Worm (Caenorhabditis elegans) whole organism, early embryonic: ENCODE results near the gene sra-10.
A peak's percentile ranks its signal among the peaks of the same experiment; 100 is the strongest.

Experiments used
- B0310.2 ChIP-seq: sonication (generic microtip); optimal IDR thresholded peaks from 2 replicates; lab custom pipeline; 2016; ENCODE audit warnings: mild to moderate bottlenecking, missing genetic modification characterization, missing compliant biosample characterization
- F13C5.2 ChIP-seq: sonication (generic microtip); optimal IDR thresholded peaks from 2 replicates; lab custom pipeline; 2017; ENCODE audit warnings: mild to moderate bottlenecking, missing genetic modification characterization, inconsistent platforms, missing compliant biosample characterization
- aly-1 ChIP-seq: sonication (generic microtip); optimal IDR thresholded peaks from 2 replicates; lab custom pipeline; 2016; ENCODE audit warnings: missing genetic modification characterization, missing compliant biosample characterization
- ama-1 ChIP-seq: fragments of 150-350 bp; optimal IDR thresholded peaks from 2 replicates; lab custom pipeline; 2014
- ceh-13 ChIP-seq: fragments of 200-800 bp; sonication (Bioruptor generic); optimal IDR thresholded peaks from 2 replicates; lab custom pipeline; 2018; ENCODE audit warnings: mild to moderate bottlenecking, missing genetic modification characterization, missing compliant biosample characterization
- ceh-36 ChIP-seq: sonication (generic microtip); optimal IDR thresholded peaks from 2 replicates; lab custom pipeline; 2016; ENCODE audit warnings: missing genetic modification characterization, inconsistent platforms, missing compliant biosample characterization
- ets-7 ChIP-seq: sonication (generic microtip); optimal IDR thresholded peaks from 2 replicates; lab custom pipeline; 2016; ENCODE audit warnings: missing genotype, missing genetic modification characterization, missing compliant biosample characterization
- flt-1 ChIP-seq: fragments of 200-800 bp; sonication (Bioruptor generic); IDR thresholded peaks from 2 replicates; pipeline ENCODE4 v1.3.6; 2022; ENCODE audit warnings: missing genetic modification characterization, missing compliant biosample characterization
- hmbx-1 ChIP-seq: sonication (generic microtip); optimal IDR thresholded peaks from 2 replicates; lab custom pipeline; 2016; ENCODE audit warnings: mild to moderate bottlenecking, missing genetic modification characterization, missing compliant biosample characterization
- hmg-4 ChIP-seq: fragments of 200-800 bp; sonication (Bioruptor generic); optimal IDR thresholded peaks from 2 replicates; lab custom pipeline; 2018; ENCODE audit warnings: mild to moderate bottlenecking, missing genetic modification characterization, missing compliant biosample characterization
- hnd-1 ChIP-seq: sonication (generic microtip); optimal IDR thresholded peaks from 2 replicates; lab custom pipeline; 2016; ENCODE audit warnings: missing genetic modification characterization, missing compliant biosample characterization
- pes-1 ChIP-seq: fragments of 200-800 bp; sonication (Bioruptor generic); IDR thresholded peaks from 2 replicates; pipeline ENCODE4 v1.3.6; 2022; ENCODE audit warnings: missing genetic modification reagents, missing genetic modification characterization, missing compliant biosample characterization
- scrt-1 ChIP-seq: fragments of 200-800 bp; sonication (Bioruptor generic); IDR thresholded peaks from 2 replicates; pipeline ENCODE4 v1.3.6; 2022; ENCODE audit warnings: missing genetic modification characterization, missing compliant biosample characterization
- sea-1 ChIP-seq: fragments of 200-800 bp; sonication (Bioruptor generic); conservative IDR thresholded peaks from 2 replicates; pipeline ENCODE4 v1.3.6; 2022; ENCODE audit warnings: missing genetic modification characterization, missing compliant biosample characterization
- tbx-11 ChIP-seq: fragments of 200-800 bp; sonication (Bioruptor generic); IDR thresholded peaks from 2 replicates; pipeline ENCODE4 v1.3.6; 2022; ENCODE audit warnings: missing genetic modification characterization, missing compliant biosample characterization
- tbx-37 ChIP-seq: fragments of 200-800 bp; sonication (Bioruptor generic); conservative IDR thresholded peaks from 2 replicates; pipeline ENCODE4 v1.3.6; 2022; ENCODE audit warnings: missing genetic modification reagents, missing genetic modification characterization, missing compliant biosample characterization
- tra-4 ChIP-seq: sonication (generic microtip); optimal IDR thresholded peaks from 2 replicates; lab custom pipeline; 2017; ENCODE audit warnings: missing genetic modification characterization, missing compliant biosample characterization

sra-10 gene

DNA sequence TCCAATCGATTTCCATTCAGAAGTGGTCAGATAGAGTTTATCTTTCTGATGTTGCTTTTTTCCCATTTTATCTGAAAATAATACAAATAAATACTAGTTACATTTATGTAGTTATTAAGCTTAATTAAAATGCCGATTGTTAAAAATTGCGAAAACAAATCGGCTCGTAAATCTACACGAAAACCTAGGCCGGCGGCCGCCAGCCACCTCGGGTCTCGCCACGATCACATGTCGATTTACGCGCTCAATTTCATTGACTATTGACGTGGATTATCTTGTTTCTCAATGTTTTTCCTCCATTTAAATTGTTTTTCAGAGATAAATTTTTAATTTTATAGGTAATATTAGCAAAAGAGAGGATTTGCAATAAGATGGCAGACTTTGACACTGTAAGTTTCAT lies 22.4 kb downstream of the sra-10 start, which contains the start of the genes cyn-4 and copz-1:
Gene cyn-4, minus strand, starts transcription at position 71 of the 400 bp plus-strand sequence.
Gene copz-1, plus strand, starts transcription at position 339 of the 400 bp plus-strand sequence.
- no peak for TF ChIP-seq ceh-13 (GFP tag; lab: Kevin White, UChicago)
- TF ChIP-seq tbx-37, result peak; percentile 84
- no peak for TF ChIP-seq B0310.2 (tag; lab: Kevin White, UChicago)
- TF ChIP-seq sea-1, result no peak
- peak; percentile 42 for TF ChIP-seq hmg-4 (GFP tag; lab: Kevin White, UChicago)
- TF ChIP-seq aly-1, result no peak
- TF ChIP-seq ets-7, result peak; percentile 27
- TF ChIP-seq scrt-1 (GFP tag; lab: Robert Waterston, UW), result no peak
- TF ChIP-seq pes-1, result peak; percentile 57; the same call in 1 of the 2 replicates
- TF ChIP-seq F13C5.2 (tag; lab: Kevin White, UChicago), result peak; percentile 68

DNA sequence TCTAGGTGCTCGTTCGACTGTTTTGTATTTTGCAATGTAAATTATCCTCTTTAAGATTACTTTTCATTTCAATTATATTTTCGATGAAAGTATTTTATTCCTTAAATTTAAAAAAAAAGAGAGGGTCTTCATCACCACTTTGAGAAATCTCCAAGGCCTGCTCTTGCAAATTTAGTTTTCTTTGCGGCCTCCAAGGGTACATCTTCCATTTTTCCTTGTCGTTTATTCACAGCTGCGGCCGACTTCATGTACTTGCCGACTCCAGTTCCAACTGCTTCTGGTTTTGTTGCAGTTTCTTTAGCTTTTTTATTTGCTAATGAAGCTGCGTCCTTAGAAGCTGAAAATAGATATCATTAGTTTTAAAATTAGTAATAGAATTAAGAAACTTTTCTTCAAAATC lies 24.2 kb downstream of the sra-10 start:
- TF ChIP-seq flt-1 (GFP tag; lab: Robert Waterston, UW), result no peak

DNA sequence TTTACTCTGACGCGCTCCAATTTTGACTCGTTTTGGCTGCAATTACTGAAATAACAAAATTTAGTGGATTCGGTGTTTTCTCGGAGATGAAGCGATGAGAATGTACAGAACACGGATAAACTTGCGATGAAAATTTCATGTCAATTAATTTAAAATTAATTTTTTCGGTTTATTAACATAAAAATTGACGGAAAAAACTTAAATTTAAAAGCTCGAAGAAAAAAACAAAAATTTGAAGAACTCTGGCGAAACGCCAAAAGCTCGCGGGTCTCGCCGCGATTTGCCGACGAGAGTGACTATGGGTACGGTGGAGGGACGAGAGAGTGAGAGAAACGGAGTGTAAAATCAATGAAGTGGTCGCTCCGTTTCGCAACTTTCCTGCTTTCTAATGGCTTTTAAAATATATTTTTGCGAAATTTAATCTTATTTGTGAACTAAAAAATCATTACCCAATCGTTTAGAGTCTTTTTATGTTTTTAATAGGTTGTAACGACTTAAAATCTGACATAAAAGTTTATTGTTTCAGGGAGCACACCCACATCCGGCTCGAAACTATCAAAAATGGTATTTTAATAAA lies 26.1 kb downstream of the sra-10 start, which contains the start of the genes gmps-1 and cap-2:
Gene gmps-1, minus strand, starts transcription at position 51 of the 577 bp plus-strand sequence.
Gene cap-2, plus strand, starts transcription at position 527 of the 577 bp plus-strand sequence.
- TF ChIP-seq B0310.2 (tag; lab: Kevin White, UChicago), result no peak
- TF ChIP-seq scrt-1 (GFP tag; lab: Robert Waterston, UW), result no peak
- no peak for TF ChIP-seq ama-1 (lab: Kevin White, UChicago)
- 0 out of 2 replicates have a peak, but pooled peaks have one; percentile 17 for TF ChIP-seq sea-1
- peak; percentile 9; the same call in 1 of the 2 replicates for TF ChIP-seq flt-1 (GFP tag; lab: Robert Waterston, UW)
- no peak for TF ChIP-seq ceh-36
- no peak for TF ChIP-seq tbx-11 (GFP tag; lab: Robert Waterston, UW)
- no peak for TF ChIP-seq aly-1
- TF ChIP-seq tbx-37, result no peak
- TF ChIP-seq pes-1, result peak; percentile 61
- TF ChIP-seq hmg-4 (GFP tag; lab: Kevin White, UChicago), result no peak
- TF ChIP-seq hmbx-1 (tag; lab: Kevin White, UChicago), result no peak
- no peak for TF ChIP-seq tra-4 (tag; lab: Kevin White, UChicago)
- TF ChIP-seq ceh-13 (GFP tag; lab: Kevin White, UChicago), result no peak
- no peak for TF ChIP-seq hnd-1 (tag; lab: Kevin White, UChicago)
- TF ChIP-seq F13C5.2 (tag; lab: Kevin White, UChicago), result peak; percentile 88
- no peak for TF ChIP-seq ets-7

DNA sequence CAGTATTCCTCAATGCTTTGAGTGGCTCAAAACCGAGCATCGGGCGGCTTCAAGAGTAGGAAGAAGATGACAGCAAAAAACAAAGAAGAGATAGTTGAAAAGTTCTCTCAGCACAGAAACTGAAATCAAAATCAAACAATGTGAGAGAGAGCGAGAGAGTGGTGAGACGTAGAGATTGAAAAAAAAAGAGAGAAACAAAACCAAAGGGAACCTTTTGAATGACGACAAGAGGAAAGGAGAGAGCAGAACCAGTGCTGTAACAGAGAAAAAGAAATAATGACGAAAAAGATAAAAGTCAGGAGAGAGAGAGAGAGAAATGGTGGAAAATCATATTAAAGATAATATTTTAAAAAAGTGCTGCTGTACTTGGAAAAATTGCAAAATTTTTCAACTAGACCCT lies 27.7 kb downstream of the sra-10 start:
- no peak for TF ChIP-seq hmbx-1 (tag; lab: Kevin White, UChicago)
- TF ChIP-seq pes-1, result no peak
- no peak for TF ChIP-seq aly-1
- TF ChIP-seq tra-4 (tag; lab: Kevin White, UChicago), result no peak
- no peak for TF ChIP-seq sea-1
- TF ChIP-seq tbx-37, result no peak
- no peak for TF ChIP-seq hnd-1 (tag; lab: Kevin White, UChicago)
- TF ChIP-seq ama-1 (lab: Kevin White, UChicago), result no peak
- no peak for TF ChIP-seq F13C5.2 (tag; lab: Kevin White, UChicago)

DNA sequence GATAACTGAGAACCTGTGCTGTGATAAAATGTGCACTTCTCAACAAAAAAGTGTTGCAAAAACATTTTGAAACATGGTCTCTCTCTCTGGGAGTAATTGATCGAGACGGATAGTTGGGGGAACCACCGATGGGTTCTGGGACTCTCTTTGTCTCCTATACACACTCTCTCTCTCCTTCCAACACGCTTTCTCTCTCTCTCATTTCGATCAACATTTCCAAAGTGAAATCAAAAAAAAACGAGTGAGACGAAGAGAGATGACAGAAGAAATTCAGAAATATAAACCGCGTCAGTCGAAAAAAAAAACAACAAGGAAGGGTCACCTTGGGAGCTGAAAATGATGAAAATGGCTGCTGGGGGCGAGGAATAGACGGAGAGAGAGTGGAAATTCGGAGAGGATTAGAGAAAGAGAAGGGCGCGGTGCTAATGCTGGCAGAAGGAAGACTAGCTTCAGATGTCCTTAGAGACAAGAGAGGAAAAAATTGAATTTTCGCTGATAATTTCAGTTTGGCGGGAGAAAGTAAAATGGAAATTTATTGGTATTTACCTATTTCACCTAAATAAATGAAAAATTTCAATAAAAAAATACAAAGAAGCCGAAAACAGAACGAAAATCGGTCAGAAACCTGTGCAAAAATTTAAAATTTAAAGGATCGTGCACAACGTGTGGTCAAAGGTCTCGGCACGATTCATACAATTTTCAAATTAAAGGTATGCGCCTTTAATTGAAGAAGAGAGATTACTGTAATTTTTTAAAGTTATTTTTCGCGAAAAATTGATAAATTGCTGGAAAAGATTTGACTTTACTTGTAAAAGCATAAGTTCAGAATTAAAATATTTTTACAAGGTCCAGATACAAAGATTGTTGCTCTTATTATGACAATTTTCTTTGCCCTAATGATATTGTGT lies 31.9 kb downstream of the sra-10 start:
- TF ChIP-seq hmg-4 (GFP tag; lab: Kevin White, UChicago) (no peak), tra-4 (tag; lab: Kevin White, UChicago) (no peak), scrt-1 (GFP tag; lab: Robert Waterston, UW) (no peak), tbx-11 (GFP tag; lab: Robert Waterston, UW) (no peak), pes-1 (no peak), flt-1 (GFP tag; lab: Robert Waterston, UW) (no peak), B0310.2 (tag; lab: Kevin White, UChicago) (no peak), sea-1 (no peak), ceh-13 (GFP tag; lab: Kevin White, UChicago) (no peak), ets-7 (no peak), hnd-1 (tag; lab: Kevin White, UChicago) (no peak), ceh-36 (no peak)

DNA sequence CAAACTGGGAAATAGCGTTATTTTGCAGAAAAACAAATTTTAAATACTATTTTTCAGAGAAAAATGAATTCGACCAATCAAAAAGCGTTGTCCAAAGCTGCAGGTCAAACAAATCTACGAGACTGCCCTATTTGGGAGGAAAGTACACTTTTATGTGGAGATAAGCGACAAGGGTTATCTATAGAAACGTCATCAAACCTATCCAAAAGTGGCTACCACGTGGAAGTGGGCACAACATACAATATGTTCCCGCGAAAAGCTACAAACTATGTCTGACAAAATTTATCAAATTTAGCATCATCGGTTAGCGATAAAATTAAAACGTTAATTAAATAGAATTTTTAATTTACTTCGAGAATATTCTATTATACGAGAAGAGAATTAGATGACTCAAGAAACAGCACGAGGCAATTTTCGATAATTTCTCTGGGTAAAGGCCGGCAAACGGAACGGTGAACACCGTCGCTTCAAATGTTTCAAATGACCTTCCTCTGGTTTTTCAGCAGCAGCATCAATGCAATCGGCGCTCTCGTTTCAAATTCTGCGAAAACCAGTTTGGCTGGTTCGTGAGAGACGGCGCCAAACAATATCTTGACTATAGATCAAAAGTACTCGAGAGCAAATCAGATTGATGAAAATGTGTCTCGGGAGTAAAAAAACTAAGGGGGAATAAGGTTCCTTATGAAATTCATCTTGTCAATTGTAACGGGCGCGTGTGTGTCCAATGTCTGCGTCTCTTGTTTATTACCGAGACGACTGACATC lies 33.0 kb downstream of the sra-10 start:
- TF ChIP-seq sea-1, result no peak
- no peak for TF ChIP-seq ceh-36
- TF ChIP-seq aly-1, result no peak
- no peak for TF ChIP-seq F13C5.2 (tag; lab: Kevin White, UChicago)
- no peak for TF ChIP-seq flt-1 (GFP tag; lab: Robert Waterston, UW)
- no peak for TF ChIP-seq pes-1
- TF ChIP-seq ets-7, result no peak
- no peak for TF ChIP-seq tbx-11 (GFP tag; lab: Robert Waterston, UW)
- TF ChIP-seq hmbx-1 (tag; lab: Kevin White, UChicago), result no peak
- TF ChIP-seq hnd-1 (tag; lab: Kevin White, UChicago), result no peak
- no peak for TF ChIP-seq scrt-1 (GFP tag; lab: Robert Waterston, UW)
- no peak for TF ChIP-seq ceh-13 (GFP tag; lab: Kevin White, UChicago)
- TF ChIP-seq ama-1 (lab: Kevin White, UChicago), result no peak
- TF ChIP-seq B0310.2 (tag; lab: Kevin White, UChicago), result no peak
- no peak for TF ChIP-seq tra-4 (tag; lab: Kevin White, UChicago)
- TF ChIP-seq tbx-37, result no peak
- TF ChIP-seq hmg-4 (GFP tag; lab: Kevin White, UChicago), result no peak
